Fruit fly (Drosophila melanogaster) whole organism, embryonic: ENCODE data around the gene Adsl.
A peak's percentile ranks its signal among the peaks of the same experiment; 100 is the strongest.

Source experiments
- ATbp ChIP-seq: fragments of 200-800 bp; sonication (Bioruptor generic); optimal IDR thresholded peaks from 2 replicates; lab custom pipeline; 2017; ENCODE audit warnings: missing biosample characterization, mild to moderate bottlenecking, missing genetic modification characterization, missing genetic modification reagents
- Bdp1 ChIP-seq: fragments of 200-800 bp; sonication (Bioruptor generic); optimal IDR thresholded peaks from 3 replicates; lab custom pipeline; 2016; ENCODE audit warnings: missing biosample characterization, missing genetic modification characterization
- CG10321 ChIP-seq: fragments of 200-800 bp; sonication (Bioruptor generic); IDR thresholded peaks from 2 replicates; pipeline ENCODE4 v1.3.6; 2022; ENCODE audit warnings: missing biosample characterization, missing genetic modification characterization
- CG11560 ChIP-seq: fragments of 200-800 bp; sonication (Bioruptor generic); IDR thresholded peaks from 3 replicates; pipeline ENCODE4 v1.3.6; 2022; ENCODE audit warnings: missing biosample characterization, missing genetic modification characterization
- CG11696 ChIP-seq: fragments of 200-800 bp; sonication (Bioruptor generic); IDR thresholded peaks from 2 replicates; pipeline ENCODE4 v1.3.6; 2022; ENCODE audit warnings: missing biosample characterization, missing genetic modification characterization
- CG12071 ChIP-seq: fragments of 200-800 bp; sonication (Bioruptor generic); optimal IDR thresholded peaks from 3 replicates; lab custom pipeline; 2018; ENCODE audit warnings: missing biosample characterization, mild to moderate bottlenecking, missing genetic modification characterization
- CG12744 ChIP-seq: fragments of 200-800 bp; sonication (Bioruptor generic); optimal IDR thresholded peaks from 2 replicates; lab custom pipeline; 2016; ENCODE audit warnings: missing biosample characterization, missing genetic modification characterization
- CG13287 ChIP-seq: fragments of 200-800 bp; sonication (Bioruptor generic); IDR thresholded peaks from 2 replicates; pipeline ENCODE4 v1.3.6; 2022; ENCODE audit warnings: missing biosample characterization, missing genetic modification characterization; ENCODE audit not compliant: partially characterized antibody
- CG16815 ChIP-seq: fragments of 200-800 bp; sonication (Bioruptor generic); optimal IDR thresholded peaks from 3 replicates; lab custom pipeline; 2017; ENCODE audit warnings: missing biosample characterization, mild to moderate bottlenecking, missing genetic modification characterization
- CG16863 ChIP-seq: fragments of 200-800 bp; sonication (Bioruptor generic); optimal IDR thresholded peaks from 3 replicates; lab custom pipeline; 2016; ENCODE audit warnings: missing biosample characterization, missing genetic modification characterization
- CG17829 ChIP-seq: fragments of 200-800 bp; optimal IDR thresholded peaks from 2 replicates; lab custom pipeline; 2019; ENCODE audit warnings: missing biosample characterization, mild to moderate bottlenecking, missing genetic modification characterization, moderate library complexity
- CG2889 ChIP-seq: fragments of 200-800 bp; sonication (Bioruptor generic); IDR thresholded peaks from 3 replicates; pipeline ENCODE4 v1.3.6; 2022; ENCODE audit warnings: missing biosample characterization, missing genetic modification characterization
- CG30020 ChIP-seq: fragments of 200-800 bp; optimal IDR thresholded peaks from 2 replicates; lab custom pipeline; 2019; ENCODE audit warnings: missing biosample characterization, mild to moderate bottlenecking, missing genetic modification characterization, moderate library complexity
- CG31441 ChIP-seq: fragments of 200-800 bp; sonication (Bioruptor generic); IDR thresholded peaks from 2 replicates; pipeline ENCODE4 v1.3.6; 2022; ENCODE audit warnings: missing biosample characterization, missing genetic modification characterization
- CG6654 ChIP-seq: fragments of 200-800 bp; sonication (Bioruptor generic); optimal IDR thresholded peaks from 2 replicates; lab custom pipeline; 2017; ENCODE audit warnings: missing biosample characterization, mild to moderate bottlenecking, missing genetic modification characterization
- CG6765 ChIP-seq: fragments of 200-800 bp; sonication (Bioruptor generic); optimal IDR thresholded peaks from 3 replicates; lab custom pipeline; 2017; ENCODE audit warnings: missing biosample characterization, mild to moderate bottlenecking, missing genetic modification characterization
- CG7556 ChIP-seq: fragments of 200-800 bp; sonication (Bioruptor generic); optimal IDR thresholded peaks from 2 replicates; lab custom pipeline; 2017; ENCODE audit warnings: missing biosample characterization, mild to moderate bottlenecking, missing genetic modification characterization
- CG7786 ChIP-seq: fragments of 200-800 bp; sonication (Bioruptor generic); optimal IDR thresholded peaks from 2 replicates; lab custom pipeline; 2016; ENCODE audit warnings: missing biosample characterization, missing genetic modification characterization
- CG7928 ChIP-seq: fragments of 200-800 bp; sonication (Bioruptor generic); optimal IDR thresholded peaks from 2 replicates; lab custom pipeline; 2017; ENCODE audit warnings: missing biosample characterization, mild to moderate bottlenecking, missing genetic modification characterization
- CG8089 ChIP-seq: fragments of 200-800 bp; sonication (Bioruptor generic); optimal IDR thresholded peaks from 3 replicates; lab custom pipeline; 2016; ENCODE audit warnings: missing biosample characterization, missing genetic modification characterization
- CG9437 ChIP-seq: fragments of 200-800 bp; sonication (Bioruptor generic); optimal IDR thresholded peaks from 2 replicates; lab custom pipeline; 2018; ENCODE audit warnings: missing biosample characterization, mild to moderate bottlenecking, missing genetic modification characterization
- Dip2 ChIP-seq: fragments of 200-800 bp; sonication (Bioruptor generic); IDR thresholded peaks from 2 replicates; pipeline ENCODE4 v1.3.6; 2022; ENCODE audit warnings: missing biosample characterization, missing genetic modification characterization
- Gsc ChIP-seq: fragments of 200-800 bp; sonication (Bioruptor generic); IDR thresholded peaks from 2 replicates; pipeline ENCODE4 v1.3.6; 2022; ENCODE audit warnings: missing biosample characterization, missing genetic modification characterization
- HHEX ChIP-seq: fragments of 200-800 bp; sonication (Bioruptor generic); optimal IDR thresholded peaks from 3 replicates; lab custom pipeline; 2017; ENCODE audit warnings: missing biosample characterization, mild to moderate bottlenecking, missing genetic modification characterization, missing genetic modification reagents
- Hand ChIP-seq: fragments of 200-800 bp; sonication (Bioruptor generic); optimal IDR thresholded peaks from 2 replicates; lab custom pipeline; 2017; ENCODE audit warnings: mild to moderate bottlenecking, missing biosample characterization, missing genetic modification reagents, missing genetic modification characterization
- HmgZ ChIP-seq: fragments of 200-800 bp; sonication (Bioruptor generic); optimal IDR thresholded peaks from 2 replicates; lab custom pipeline; 2018; ENCODE audit warnings: missing biosample characterization, mild to moderate bottlenecking, missing genetic modification characterization
- Hr3 ChIP-seq: fragments of 200-800 bp; sonication (Bioruptor generic); optimal IDR thresholded peaks from 3 replicates; lab custom pipeline; 2016; ENCODE audit warnings: missing biosample characterization, missing genetic modification characterization
- Kr ChIP-seq: fragments of 200-800 bp; sonication (Bioruptor generic); optimal IDR thresholded peaks from 2 replicates; lab custom pipeline; 2017; ENCODE audit warnings: missing biosample characterization, mild to moderate bottlenecking, missing genetic modification characterization
- NFAT ChIP-seq: fragments of 200-800 bp; sonication (Bioruptor generic); IDR thresholded peaks from 2 replicates; pipeline ENCODE4 v1.3.6; 2022; ENCODE audit warnings: missing biosample characterization, missing genetic modification characterization
- bbx ChIP-seq: fragments of 200-800 bp; sonication (Bioruptor generic); IDR thresholded peaks from 2 replicates; pipeline ENCODE4 v1.3.6; 2022; ENCODE audit warnings: missing biosample characterization, missing genetic modification characterization; ENCODE audit not compliant: partially characterized antibody
- bowl ChIP-seq: fragments of 200-800 bp; sonication (Bioruptor generic); IDR thresholded peaks from 2 replicates; pipeline ENCODE4 v1.3.6; 2022; ENCODE audit warnings: missing biosample characterization, missing genetic modification characterization
- cas ChIP-seq: fragments of 200-800 bp; sonication (Bioruptor generic); IDR thresholded peaks from 2 replicates; pipeline ENCODE4 v1.3.6; 2022; ENCODE audit warnings: missing biosample characterization, missing genetic modification characterization
- caup ChIP-seq: fragments of 200-800 bp; sonication (Bioruptor generic); optimal IDR thresholded peaks from 3 replicates; lab custom pipeline; 2017; ENCODE audit warnings: missing biosample characterization, mild to moderate bottlenecking, missing genetic modification characterization, moderate library complexity; ENCODE audit not compliant: severe bottlenecking
- danr ChIP-seq: fragments of 200-800 bp; sonication (Bioruptor generic); IDR thresholded peaks from 2 replicates; pipeline ENCODE4 v1.3.6; 2022; ENCODE audit warnings: missing biosample characterization, missing genetic modification characterization
- dati ChIP-seq: fragments of 200-800 bp; sonication (Bioruptor generic); IDR thresholded peaks from 2 replicates; pipeline ENCODE4 v1.3.6; 2022; ENCODE audit warnings: missing biosample characterization, missing genetic modification characterization
- eve ChIP-seq, 2 experiments: fragments of >200 bp; optimal IDR thresholded peaks; 2 replicates each; lab custom pipeline; 2017; ENCODE audit warnings: missing biosample characterization in 2 of 2, missing genetic modification characterization in 2 of 2
- fd3F ChIP-seq: fragments of 200-800 bp; sonication (Bioruptor generic); optimal IDR thresholded peaks from 2 replicates; lab custom pipeline; 2018; ENCODE audit warnings: missing biosample characterization, mild to moderate bottlenecking, missing genetic modification characterization, moderate library complexity
- fd96Cb ChIP-seq: fragments of 200-800 bp; sonication (Bioruptor generic); optimal IDR thresholded peaks from 2 replicates; lab custom pipeline; 2018; ENCODE audit warnings: missing biosample characterization, mild to moderate bottlenecking, missing genetic modification characterization, moderate library complexity
- fru ChIP-seq: fragments of >200 bp; optimal IDR thresholded peaks from 2 replicates; lab custom pipeline; 2017
- gro ChIP-seq: fragments of 200-800 bp; sonication (Bioruptor generic); optimal IDR thresholded peaks from 2 replicates; lab custom pipeline; 2016; ENCODE audit warnings: missing biosample characterization, missing genetic modification characterization
- lola ChIP-seq, 3 experiments: fragments of >200 bp in 2 of 3; fragments of 200-800 bp in 1 of 3; sonication (Bioruptor generic) in 1 of 3; optimal IDR thresholded peaks; 2 replicates each; lab custom pipeline; 2017 to 2019; ENCODE audit warnings: missing biosample characterization in 3 of 3, missing genetic modification characterization in 3 of 3, mild to moderate bottlenecking in 1 of 3, moderate library complexity in 1 of 3
- pb ChIP-seq: fragments of 200-800 bp; sonication (Bioruptor generic); optimal IDR thresholded peaks from 3 replicates; lab custom pipeline; 2016; ENCODE audit warnings: missing biosample characterization, missing genetic modification characterization
- pita ChIP-seq: fragments of 200-800 bp; sonication (Bioruptor generic); optimal IDR thresholded peaks from 2 replicates; lab custom pipeline; 2017; ENCODE audit warnings: missing biosample characterization, mild to moderate bottlenecking, missing genetic modification characterization
- salm ChIP-seq: fragments of 200-800 bp; sonication (Bioruptor generic); optimal IDR thresholded peaks from 2 replicates; lab custom pipeline; 2018; ENCODE audit warnings: missing biosample characterization, mild to moderate bottlenecking, missing genetic modification characterization
- stc ChIP-seq: fragments of 200-800 bp; sonication (Bioruptor generic); IDR thresholded peaks from 2 replicates; pipeline ENCODE4 v1.3.6; 2022; ENCODE audit warnings: missing biosample characterization, missing genetic modification characterization
- stwl ChIP-seq: fragments of 200-800 bp; sonication (Bioruptor generic); optimal IDR thresholded peaks from 3 replicates; lab custom pipeline; 2018; ENCODE audit warnings: missing biosample characterization, mild to moderate bottlenecking, missing genetic modification characterization, moderate library complexity
- tna ChIP-seq: fragments of 200-800 bp; sonication (Bioruptor generic); IDR thresholded peaks from 2 replicates; pipeline ENCODE4 v1.3.6; 2022; ENCODE audit warnings: missing biosample characterization, missing genetic modification characterization; ENCODE audit not compliant: partially characterized antibody
- vvl ChIP-seq: fragments of 200-800 bp; sonication (Bioruptor generic); IDR thresholded peaks from 2 replicates; pipeline ENCODE4 v1.3.6; 2022; ENCODE audit warnings: missing biosample characterization, missing genetic modification characterization
- zf30C ChIP-seq: fragments of 200-800 bp; sonication (Bioruptor generic); optimal IDR thresholded peaks from 3 replicates; lab custom pipeline; 2018; ENCODE audit warnings: missing biosample characterization, mild to moderate bottlenecking, missing genetic modification characterization
- zfh2 ChIP-seq: fragments of 200-800 bp; sonication (Bioruptor generic); optimal IDR thresholded peaks from 2 replicates; lab custom pipeline; 2016; ENCODE audit warnings: missing biosample characterization, missing genetic modification characterization

The Adsl gene

dm6 chr3R:17053415-17054177 is 32.7 kb upstream of the Adsl start, which contains the start of gene Dad (continued):
- TF ChIP-seq tna (GFP tag; lab: Robert Waterston, UW) (no peak), CG7786 (GFP tag; lab: Kevin White, UChicago) (no peak), CG11560 (tag; lab: Robert Waterston, UW) (no peak), fd96Cb (tag; lab: Kevin White, UChicago) (no peak), Bdp1 (no peak), Gsc (GFP tag; lab: Robert Waterston, UW) (no peak), CG16815 (GFP tag; lab: Kevin White, UChicago) (no peak), NFAT (GFP tag; lab: Robert Waterston, UW) (no peak; the same call in 1 of the 2 replicates), CG6654 (GFP tag; lab: Kevin White, UChicago) (no peak), CG16863 (GFP tag; lab: Kevin White, UChicago) (no peak), pb (GFP tag; lab: Kevin White, UChicago) (no peak), bowl (GFP tag; lab: Robert Waterston, UW) (no peak), zfh2 (no peak), Dip2 (GFP tag; lab: Robert Waterston, UW) (no peak), CG13287 (GFP tag; lab: Robert Waterston, UW) (peak; percentile 25; the same call in 1 of the 2 replicates), CG10321 (no peak), CG6765 (GFP tag; lab: Kevin White, UChicago) (peak; percentile 45), CG2889 (GFP tag; lab: Robert Waterston, UW) (no peak), gro (no peak), danr (GFP tag; lab: Robert Waterston, UW) (no peak), fd3F (GFP tag; lab: Kevin White, UChicago) (no peak), stwl (peak; percentile 92), caup (GFP tag; lab: Kevin White, UChicago) (peak; percentile 36), ATbp (GFP tag; lab: Kevin White, UChicago) (no peak), cas (GFP tag; lab: Robert Waterston, UW) (no peak), CG9437 (no peak), eve (GFP tag; optimal IDR thresholded peaks at IDR 0.05; lab: Kevin White, UChicago) (peak in 1 of 2 experiments; percentile 86), salm (tag; lab: Kevin White, UChicago) (peak; percentile 30), fru (lab: Kevin White, UChicago) (no peak), CG30020 (tag; lab: Kevin White, UChicago) (no peak), zf30C (GFP tag; lab: Kevin White, UChicago) (no peak), vvl (GFP tag; lab: Robert Waterston, UW) (peak; percentile 25; the same call in 1 of the 2 replicates), dati (no peak), CG17829 (tag; lab: Kevin White, UChicago) (no peak), CG7928 (GFP tag; lab: Kevin White, UChicago) (no peak), stc (GFP tag; lab: Robert Waterston, UW) (no peak), Kr (GFP tag; lab: Kevin White, UChicago) (no peak), CG31441 (no peak), Hr3 (GFP tag; lab: Kevin White, UChicago) (no peak), CG7556 (GFP tag; lab: Kevin White, UChicago) (no peak), CG12744 (no peak), CG8089 (GFP tag; lab: Kevin White, UChicago) (no peak), HmgZ (peak; percentile 33), CG12071 (GFP tag; lab: Kevin White, UChicago) (no peak), CG11696 (no peak), bbx (GFP tag; lab: Robert Waterston, UW) (peak; percentile 42; the same call in 1 of the 2 replicates), Hand (GFP tag; lab: Kevin White, UChicago) (peak; percentile 65), HHEX (GFP tag; lab: Kevin White, UChicago) (no peak), pita (GFP tag; lab: Kevin White, UChicago) (no peak), lola (GFP tag; optimal IDR thresholded peaks at IDR 0.05; lab: Kevin White, UChicago) (no peak)
